Worm (Caenorhabditis elegans) whole organism, young adult: ENCODE results near the gene ptr-8.

Experiments used
- B0019.2 ChIP-seq: fragments of 200-800 bp; sonication (Bioruptor generic); conservative IDR thresholded peaks from 2 replicates; pipeline ENCODE4 v1.3.6; 2022; ENCODE audit warnings: missing genetic modification reagents, missing genetic modification characterization, missing compliant biosample characterization
- C06A6.2 ChIP-seq: fragments of 200-800 bp; sonication (Bioruptor generic); conservative IDR thresholded peaks from 2 replicates; pipeline ENCODE4 v1.3.6; 2022; ENCODE audit warnings: missing genetic modification characterization, missing compliant biosample characterization
- D2030.7 ChIP-seq: fragments of 200-800 bp; sonication (Bioruptor generic); IDR thresholded peaks from 2 replicates; pipeline ENCODE4 v1.3.6; 2022; ENCODE audit warnings: missing genetic modification reagents, missing genetic modification characterization, missing compliant biosample characterization
- F22D6.2 ChIP-seq: sonication (generic microtip); optimal IDR thresholded peaks from 2 replicates; lab custom pipeline; 2016; ENCODE audit warnings: mild to moderate bottlenecking, missing genetic modification characterization, missing compliant biosample characterization
- F37B4.10 ChIP-seq: fragments of 200-800 bp; sonication (Bioruptor generic); IDR thresholded peaks from 2 replicates; pipeline ENCODE4 v1.3.6; 2022; ENCODE audit warnings: missing genetic modification characterization, missing compliant biosample characterization
- F49E8.2 ChIP-seq: sonication (generic microtip); optimal IDR thresholded peaks from 3 replicates; lab custom pipeline; 2017; ENCODE audit warnings: missing genetic modification characterization, mild to moderate bottlenecking, missing compliant biosample characterization, antibody characterized with exemption, moderate library complexity; ENCODE audit not compliant: insufficient read depth
- F55B11.4 ChIP-seq: sonication (generic microtip); optimal IDR thresholded peaks from 2 replicates; lab custom pipeline; 2016; ENCODE audit warnings: missing compliant biosample characterization, missing genetic modification characterization, borderline replicate concordance; ENCODE audit not compliant: insufficient read depth
- K12H6.12 ChIP-seq: fragments of 200-800 bp; sonication (Bioruptor generic); optimal IDR thresholded peaks from 2 replicates; lab custom pipeline; 2018; ENCODE audit warnings: mild to moderate bottlenecking, missing genetic modification characterization, missing compliant biosample characterization
- Y95B8A.8 ChIP-seq: fragments of 200-800 bp; sonication (Bioruptor generic); IDR thresholded peaks from 2 replicates; pipeline ENCODE4 v1.3.6; 2022; ENCODE audit warnings: missing genetic modification reagents, missing genetic modification characterization, missing compliant biosample characterization
- ZK185.1 ChIP-seq: sonication (generic microtip); optimal IDR thresholded peaks from 2 replicates; lab custom pipeline; 2016; ENCODE audit warnings: mild to moderate bottlenecking, missing genetic modification characterization, missing compliant biosample characterization; ENCODE audit not compliant: poor library complexity, severe bottlenecking
- aptf-2 ChIP-seq: fragments of 200-800 bp; sonication (Bioruptor generic); conservative IDR thresholded peaks from 2 replicates; pipeline ENCODE4 v1.3.6; 2022; ENCODE audit warnings: missing genetic modification reagents, missing genetic modification characterization, missing compliant biosample characterization
- attf-5 ChIP-seq: fragments of 200-800 bp; sonication (Bioruptor generic); optimal IDR thresholded peaks from 2 replicates; lab custom pipeline; 2018; ENCODE audit warnings: mild to moderate bottlenecking, missing genetic modification characterization, missing compliant biosample characterization
- bed-1 ChIP-seq: fragments of 200-800 bp; sonication (Bioruptor generic); IDR thresholded peaks from 2 replicates; pipeline ENCODE4 v1.3.6; 2022; ENCODE audit warnings: missing genetic modification reagents, missing genetic modification characterization, missing compliant biosample characterization
- bed-2 ChIP-seq: fragments of 200-800 bp; sonication (Bioruptor generic); IDR thresholded peaks from 2 replicates; pipeline ENCODE4 v1.3.6; 2022; ENCODE audit warnings: missing genetic modification reagents, missing genetic modification characterization, missing compliant biosample characterization
- ccch-3 ChIP-seq: fragments of 200-800 bp; sonication (Bioruptor generic); optimal IDR thresholded peaks from 2 replicates; lab custom pipeline; 2018; ENCODE audit warnings: mild to moderate bottlenecking, missing genetic modification characterization, missing compliant biosample characterization
- cebp-1 ChIP-seq, 2 experiments: fragments of 200-800 bp in 1 of 2; sonication (Bioruptor generic) in 1 of 2; sonication (generic microtip) in 1 of 2; IDR thresholded peaks in 1 of 2; optimal IDR thresholded peaks in 1 of 2; 2 replicates each; pipeline versions ENCODE4 v1.3.6 to Lab custom; 2017 to 2022; ENCODE audit warnings: missing compliant biosample characterization in 2 of 2, missing genetic modification characterization in 2 of 2, mild to moderate bottlenecking in 1 of 2, missing genetic modification reagents in 1 of 2, moderate library complexity in 1 of 2
- ceh-100 ChIP-seq: fragments of 200-800 bp; sonication (Bioruptor generic); IDR thresholded peaks from 2 replicates; pipeline ENCODE4 v1.3.6; 2022; ENCODE audit warnings: missing genetic modification reagents, missing genetic modification characterization, missing compliant biosample characterization
- dox-1 ChIP-seq: fragments of 200-800 bp; sonication (Bioruptor generic); IDR thresholded peaks from 2 replicates; pipeline ENCODE4 v1.3.6; 2022; ENCODE audit warnings: missing genetic modification reagents, missing genetic modification characterization, missing compliant biosample characterization
- egl-44 ChIP-seq: fragments of 200-800 bp; sonication (Bioruptor generic); IDR thresholded peaks from 2 replicates; pipeline ENCODE4 v1.3.6; 2022; ENCODE audit warnings: missing genetic modification reagents, missing genetic modification characterization, missing compliant biosample characterization
- ets-4 ChIP-seq: fragments of 200-800 bp; sonication (Bioruptor generic); optimal IDR thresholded peaks from 2 replicates; lab custom pipeline; 2018; ENCODE audit warnings: mild to moderate bottlenecking, missing genetic modification characterization, missing compliant biosample characterization
- fkh-3 ChIP-seq: sonication (generic microtip); optimal IDR thresholded peaks from 2 replicates; lab custom pipeline; 2016; ENCODE audit warnings: mild to moderate bottlenecking, missing genetic modification characterization, missing compliant biosample characterization
- gei-17 ChIP-seq: fragments of 200-800 bp; sonication (Bioruptor generic); optimal IDR thresholded peaks from 2 replicates; lab custom pipeline; 2018; ENCODE audit warnings: mild to moderate bottlenecking, missing genetic modification characterization, missing compliant biosample characterization
- hrde-1 ChIP-seq: sonication (generic microtip); optimal IDR thresholded peaks from 2 replicates; lab custom pipeline; 2016; ENCODE audit warnings: missing genetic modification characterization, mild to moderate bottlenecking, missing compliant biosample characterization, moderate library complexity, missing genotype, missing genetic modification reagents, borderline replicate concordance
- let-607 ChIP-seq, 2 experiments: fragments of 200-800 bp in 1 of 2; sonication (Bioruptor generic) in 1 of 2; sonication (generic microtip) in 1 of 2; optimal IDR thresholded peaks; 2 replicates each; lab custom pipeline; 2016 to 2018; ENCODE audit warnings: mild to moderate bottlenecking in 2 of 2, missing compliant biosample characterization in 2 of 2, missing genetic modification characterization in 2 of 2, moderate library complexity in 2 of 2, missing genotype in 1 of 2
- madf-6 ChIP-seq: fragments of 200-800 bp; sonication (Bioruptor generic); IDR thresholded peaks from 2 replicates; pipeline ENCODE4 v1.3.6; 2022; ENCODE audit warnings: missing genetic modification reagents, missing genetic modification characterization, missing compliant biosample characterization
- mes-4 ChIP-seq: sonication (generic microtip); optimal IDR thresholded peaks from 2 replicates; lab custom pipeline; 2016; ENCODE audit warnings: missing genotype, missing genetic modification characterization, missing compliant biosample characterization
- nfya-2 ChIP-seq: fragments of 200-800 bp; sonication (Bioruptor generic); IDR thresholded peaks from 2 replicates; pipeline ENCODE4 v1.3.6; 2022; ENCODE audit warnings: missing genetic modification reagents, missing genetic modification characterization, missing compliant biosample characterization
- nhr-90 ChIP-seq: sonication (generic microtip); optimal IDR thresholded peaks from 2 replicates; lab custom pipeline; 2016; ENCODE audit warnings: missing genotype, mild to moderate bottlenecking, missing genetic modification characterization, missing compliant biosample characterization
- pha-4 ChIP-seq: fragments of 150-350 bp; sonication (generic microtip); optimal IDR thresholded peaks from 2 replicates; lab custom pipeline; 2014; ENCODE audit warnings: missing biosample characterization, missing genetic modification reagents, missing genetic modification characterization
- rcor-1 ChIP-seq: fragments of 200-800 bp; sonication (Bioruptor generic); IDR thresholded peaks from 2 replicates; pipeline ENCODE4 v1.3.6; 2022; ENCODE audit warnings: missing genetic modification reagents, missing genetic modification characterization, missing compliant biosample characterization
- rec-8 ChIP-seq, 2 experiments: sonication (generic microtip); optimal IDR thresholded peaks; 2 replicates each; lab custom pipeline; 2016; ENCODE audit warnings: mild to moderate bottlenecking in 2 of 2, missing genetic modification characterization in 2 of 2, missing genetic modification reagents in 2 of 2, missing genotype in 2 of 2, missing biosample characterization in 1 of 2, missing compliant biosample characterization in 1 of 2, moderate library complexity in 1 of 2
- repo-1 ChIP-seq: sonication (generic microtip); optimal IDR thresholded peaks from 2 replicates; lab custom pipeline; 2017; ENCODE audit warnings: mild to moderate bottlenecking, missing genetic modification characterization, missing compliant biosample characterization
- rpc-1 ChIP-seq, 2 experiments: fragments of 150-350 bp in 1 of 2; sonication (generic microtip) in 1 of 2; optimal IDR thresholded peaks; 2 replicates each; lab custom pipeline; 2014 to 2018; ENCODE audit warnings: missing biosample characterization in 1 of 2, missing genetic modification characterization in 1 of 2, missing genetic modification reagents in 1 of 2, missing genotype in 1 of 2
- sea-2 ChIP-seq: fragments of 200-800 bp; sonication (Bioruptor generic); IDR thresholded peaks from 2 replicates; pipeline ENCODE4 v1.3.6; 2022; ENCODE audit warnings: missing genetic modification characterization, missing compliant biosample characterization
- snpc-1.1 ChIP-seq: sonication (generic microtip); optimal IDR thresholded peaks from 2 replicates; lab custom pipeline; 2017; ENCODE audit warnings: missing genetic modification characterization, mild to moderate bottlenecking, missing compliant biosample characterization, antibody characterized with exemption, moderate library complexity, missing genotype, missing genetic modification reagents; ENCODE audit not compliant: insufficient read depth
- snpc-3.4 ChIP-seq: sonication (generic microtip); optimal IDR thresholded peaks from 2 replicates; lab custom pipeline; 2017; ENCODE audit warnings: missing genetic modification characterization, mild to moderate bottlenecking, missing compliant biosample characterization, antibody characterized with exemption, moderate library complexity, missing genotype, missing genetic modification reagents
- snpc-4 ChIP-seq, 5 experiments: fragments of 150-350 bp in 1 of 5; sonication (generic microtip) in 4 of 5; optimal IDR thresholded peaks; 2 replicates each; lab custom pipeline; 2014 to 2018; ENCODE audit warnings: missing genetic modification characterization in 5 of 5, missing biosample characterization in 3 of 5, antibody characterized with exemption in 2 of 5, mild to moderate bottlenecking in 2 of 5, missing compliant biosample characterization in 2 of 5, missing genotype in 2 of 5, moderate library complexity in 2 of 5, missing genetic modification reagents in 1 of 5
- somi-1 ChIP-seq: fragments of 200-800 bp; sonication (Bioruptor generic); optimal IDR thresholded peaks from 2 replicates; lab custom pipeline; 2018; ENCODE audit warnings: mild to moderate bottlenecking, missing genetic modification characterization, missing compliant biosample characterization
- sptf-2 ChIP-seq: fragments of 200-800 bp; sonication (Bioruptor generic); optimal IDR thresholded peaks from 2 replicates; lab custom pipeline; 2018; ENCODE audit warnings: mild to moderate bottlenecking, missing genetic modification characterization, missing compliant biosample characterization
- unc-62 ChIP-seq: fragments of 150-350 bp; optimal IDR thresholded peaks from 2 replicates; lab custom pipeline; 2014; ENCODE audit warnings: missing biosample characterization, missing genetic modification reagents, missing genetic modification characterization
- xnd-1 ChIP-seq: sonication (generic microtip); optimal IDR thresholded peaks from 2 replicates; lab custom pipeline; 2016; ENCODE audit warnings: missing genotype, missing genetic modification reagents, missing genetic modification characterization, missing compliant biosample characterization
- zfh-2 ChIP-seq: fragments of 200-800 bp; sonication (Bioruptor generic); conservative IDR thresholded peaks from 2 replicates; pipeline ENCODE4 v1.3.6; 2022; ENCODE audit warnings: missing genetic modification reagents, missing genetic modification characterization, missing compliant biosample characterization
- ztf-3 ChIP-seq: fragments of 200-800 bp; sonication (Bioruptor generic); optimal IDR thresholded peaks from 2 replicates; lab custom pipeline; 2018; ENCODE audit warnings: mild to moderate bottlenecking, missing genetic modification characterization, missing compliant biosample characterization

The ptr-8 gene

ce11 chrII:10870698-10871097 lies 18.4 kb upstream of the ptr-8 start (continued):
- TF ChIP-seq cebp-1 (GFP tag; IDR thresholded peaks at IDR 0.05; lab: Robert Waterston, UW) (no peak), cebp-1 (tag; optimal IDR thresholded peaks at IDR 0.05; lab: Kevin White, UChicago) (peak; percentile 24)

- TF ChIP-seq snpc-4 (GFP tag; optimal IDR thresholded peaks at IDR 0.05; lab: Kevin White, UChicago): peak; percentile 13
- TF ChIP-seq snpc-4 (tag; optimal IDR thresholded peaks at IDR 0.05; lab: Kevin White, UChicago): peak in 3 of 4 experiments; percentile 24 to 51 (median 47)
- peak in 1 of 2 experiments; percentile 72 for TF ChIP-seq let-607 (tag; optimal IDR thresholded peaks at IDR 0.05; lab: Kevin White, UChicago)
- TF ChIP-seq K12H6.12 (tag; lab: Kevin White, UChicago): peak; percentile 47
- TF ChIP-seq zfh-2 (GFP tag; lab: Robert Waterston, UW): no peak
- TF ChIP-seq attf-5: peak; percentile 88
- TF ChIP-seq rcor-1: peak; percentile 43; the same call in 1 of the 2 replicates
- no peak for TF ChIP-seq gei-17 (GFP tag; lab: Kevin White, UChicago)
- peak; percentile 61 for TF ChIP-seq snpc-3.4
- no peak for TF ChIP-seq nhr-90 (tag; lab: Kevin White, UChicago)
- TF ChIP-seq sptf-2 (GFP tag; lab: Kevin White, UChicago): no peak
- peak; percentile 34 for TF ChIP-seq xnd-1 (tag; lab: Kevin White, UChicago)
- TF ChIP-seq C06A6.2 (GFP tag; lab: Robert Waterston, UW): no peak
- TF ChIP-seq sea-2: no peak
- TF ChIP-seq pha-4 (tag; lab: Kevin White, UChicago): peak; percentile 5
- TF ChIP-seq nfya-2 (GFP tag; lab: Robert Waterston, UW): no peak
- no peak for TF ChIP-seq rec-8 (tag; optimal IDR thresholded peaks at IDR 0.05; lab: Kevin White, UChicago)
- no peak for TF ChIP-seq repo-1 (tag; lab: Kevin White, UChicago)
- 0 out of 2 replicates have a peak, but pooled peaks have one; percentile 56 for TF ChIP-seq bed-2 (GFP tag; lab: Robert Waterston, UW)
- TF ChIP-seq snpc-1.1 (tag; lab: Kevin White, UChicago): no peak
- TF ChIP-seq hrde-1: no peak
- TF ChIP-seq F22D6.2: no peak
- TF ChIP-seq F37B4.10 (GFP tag; lab: Robert Waterston, UW): no peak
- TF ChIP-seq madf-6 (GFP tag; lab: Robert Waterston, UW): peak; percentile 75; the same call in 1 of the 2 replicates
- no peak for TF ChIP-seq fkh-3 (tag; lab: Kevin White, UChicago)
- no peak for TF ChIP-seq bed-1 (GFP tag; lab: Robert Waterston, UW)
- no peak for TF ChIP-seq Y95B8A.8 (GFP tag; lab: Robert Waterston, UW)
- TF ChIP-seq D2030.7 (GFP tag; lab: Robert Waterston, UW): peak; percentile 73
- no peak for TF ChIP-seq ceh-100 (GFP tag; lab: Robert Waterston, UW)
- TF ChIP-seq rpc-1 (optimal IDR thresholded peaks at IDR 0.05; lab: Kevin White, UChicago): no peak
- TF ChIP-seq rpc-1 (tag; optimal IDR thresholded peaks at IDR 0.05; lab: Kevin White, UChicago): no peak
- peak; percentile 84 for TF ChIP-seq dox-1 (GFP tag; lab: Robert Waterston, UW)
- TF ChIP-seq ZK185.1 (tag; lab: Kevin White, UChicago): peak; percentile 82
- no peak for TF ChIP-seq mes-4
- peak; percentile 52; the same call in 1 of the 2 replicates for TF ChIP-seq egl-44
- TF ChIP-seq somi-1: no peak
- TF ChIP-seq ztf-3 (GFP tag; lab: Kevin White, UChicago): no peak
- TF ChIP-seq aptf-2 (GFP tag; lab: Robert Waterston, UW): peak; percentile 71; the same call in 1 of the 2 replicates
- TF ChIP-seq ccch-3 (GFP tag; lab: Kevin White, UChicago): no peak
- no peak for TF ChIP-seq F49E8.2 (tag; lab: Kevin White, UChicago)
- peak; percentile 84 for TF ChIP-seq B0019.2 (GFP tag; lab: Robert Waterston, UW)
- no peak for TF ChIP-seq unc-62 (GFP tag; lab: Kevin White, UChicago)
- TF ChIP-seq F55B11.4 (tag; lab: Kevin White, UChicago): no peak
- TF ChIP-seq ets-4: no peak
These were observed 16.5 kb upstream of the ptr-8 start, which contains the start of the genes cyn-4 and copz-1 for ce11 chrII:10872541-10872940. Gene cyn-4, minus strand, starts transcription at chrII:10872611. Gene copz-1, plus strand, starts transcription at chrII:10872879.
